Fruit fly (Drosophila melanogaster): ENCODE measurements around the gene CG31862.

Gene CG31862

dm6 chr2L:12350880-12351279, 12.2 kb downstream of the CG31862 start (continued):
- TF ChIP-seq svp (GFP tag) (peak; percentile 40), CG8119 (GFP tag; IDR thresholded peaks at IDR 0.05) (peak; percentile 50; the same call in 1 of the 3 replicates), CG11902 (GFP tag; optimal IDR thresholded peaks at IDR 0.05) (no peak), Smox (GFP tag; optimal IDR thresholded peaks at IDR 0.05) (no peak)

- TF ChIP-seq OdsH (GFP tag; optimal IDR thresholded peaks at IDR 0.05), result no peak
- no peak for TF ChIP-seq CG8632 (GFP tag; optimal IDR thresholded peaks at IDR 0.05)
- no peak for TF ChIP-seq salr (GFP tag; optimal IDR thresholded peaks at IDR 0.05)
- TF ChIP-seq fd85E (GFP tag; optimal IDR thresholded peaks at IDR 0.05), result no peak
- TF ChIP-seq CG16779 (tag; optimal IDR thresholded peaks at IDR 0.05), result no peak
Observed at dm6 chr2L:12351969-12352368, 13.3 kb downstream of the CG31862 start.

- no peak for TF ChIP-seq CG11294 (GFP tag; IDR thresholded peaks at IDR 0.05)
- 0 out of 3 replicates have a peak, but pooled peaks have one; percentile 26 for TF ChIP-seq CG6163 (GFP tag; IDR thresholded peaks at IDR 0.05)
Observed at dm6 chr2L:12353926-12354325, 15.3 kb downstream of the CG31862 start.

DNA sequence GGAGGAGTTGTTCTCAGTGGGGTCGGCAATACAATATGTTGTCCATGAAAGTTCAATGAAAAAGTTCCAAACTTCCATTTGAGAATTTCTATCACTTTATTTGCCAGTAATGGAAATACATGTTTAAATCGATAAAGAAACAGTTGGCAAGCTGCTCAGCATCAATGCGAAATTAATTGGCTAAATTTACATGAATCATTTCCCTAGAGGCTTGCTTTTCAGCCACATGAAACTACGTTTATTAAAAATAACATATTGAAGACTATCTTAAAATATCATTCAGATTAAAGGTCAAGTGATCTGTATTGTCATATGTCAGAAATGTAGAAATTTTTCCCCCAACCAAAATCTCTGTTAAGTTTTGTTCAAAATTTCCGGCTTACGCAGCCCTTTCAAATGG, 17.5 kb downstream of the CG31862 start, which contains the start of gene CG17010:
Gene CG17010, plus strand, starts transcription at position 301 of the 400 bp plus-strand sequence.
- no peak for TF ChIP-seq acj6 (GFP tag; optimal IDR thresholded peaks at IDR 0.05)

dm6 chr2L:12363206-12363605, 24.6 kb downstream of the CG31862 start:
- TF ChIP-seq pdm3 (GFP tag; optimal IDR thresholded peaks at IDR 0.05) (no peak), Eip78C (GFP tag) (peak; percentile 41)

DNA sequence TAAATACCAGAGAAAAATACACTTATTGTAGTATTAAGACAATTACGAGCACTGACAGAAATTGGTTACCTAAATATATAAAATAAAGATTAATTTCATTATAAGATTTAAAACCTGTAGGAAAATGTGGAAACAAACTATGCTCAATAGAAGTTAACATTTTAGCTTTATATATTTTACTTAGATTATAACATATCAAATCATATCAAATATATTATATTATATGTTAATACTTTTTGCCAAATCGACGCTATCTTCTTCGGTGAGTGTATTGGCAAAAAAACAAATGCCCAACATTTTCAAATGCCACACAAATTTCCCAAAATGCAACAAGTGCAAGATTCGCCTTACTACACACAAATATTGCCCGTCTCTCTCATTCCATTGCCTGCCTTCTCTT, 25.4 kb downstream of the CG31862 start:
- TF ChIP-seq esn (GFP tag; optimal IDR thresholded peaks at IDR 0.05) (no peak), CG32006 (GFP tag; optimal IDR thresholded peaks at IDR 0.05) (peak; percentile 38), OdsH (GFP tag; optimal IDR thresholded peaks at IDR 0.05) (no peak), Ets21C (GFP tag; optimal IDR thresholded peaks at IDR 0.05) (no peak), CG11762 (GFP tag; optimal IDR thresholded peaks at IDR 0.05; ENCODE audit: insufficient read depth) (no peak), Smox (GFP tag; optimal IDR thresholded peaks at IDR 0.05) (no peak), spab (GFP tag; optimal IDR thresholded peaks at IDR 0.05) (no peak), CG10669 (GFP tag; optimal IDR thresholded peaks at IDR 0.05) (no peak), CG11294 (GFP tag; IDR thresholded peaks at IDR 0.05) (peak; percentile 43; the same call in 1 of the 2 replicates), Lpt (GFP tag; optimal IDR thresholded peaks at IDR 0.05) (no peak), fd85E (GFP tag; optimal IDR thresholded peaks at IDR 0.05) (no peak), CG34406 (GFP tag; optimal IDR thresholded peaks at IDR 0.05) (no peak), Eip93F (GFP tag; optimal IDR thresholded peaks at IDR 0.05) (no peak), Hr39 (GFP tag; optimal IDR thresholded peaks at IDR 0.05) (no peak), cyc (GFP tag; optimal IDR thresholded peaks at IDR 0.05) (no peak), CG16779 (tag; optimal IDR thresholded peaks at IDR 0.05) (no peak), CG9139 (GFP tag; optimal IDR thresholded peaks at IDR 0.05) (no peak), CG8319 (GFP tag; optimal IDR thresholded peaks at IDR 0.05) (no peak), fkh (GFP tag; optimal IDR thresholded peaks at IDR 0.05) (no peak), dac (GFP tag; optimal IDR thresholded peaks at IDR 0.05) (no peak), CG6163 (GFP tag; IDR thresholded peaks at IDR 0.05) (no peak), Sox14 (GFP tag; optimal IDR thresholded peaks at IDR 0.05) (no peak), Ets96B (tag; optimal IDR thresholded peaks at IDR 0.05) (no peak), Eip78C (GFP tag) (no peak), Sox102F (GFP tag; optimal IDR thresholded peaks at IDR 0.05) (no peak), eg (GFP tag; IDR thresholded peaks at IDR 0.05) (peak; percentile 59; the same call in 2 of the 3 replicates), CG15336 (GFP tag; IDR thresholded peaks at IDR 0.05) (peak; percentile 73), CG8119 (GFP tag; IDR thresholded peaks at IDR 0.05) (peak; percentile 52; the same call in 2 of the 3 replicates), net (GFP tag; optimal IDR thresholded peaks at IDR 0.05) (no peak), CG11902 (GFP tag; optimal IDR thresholded peaks at IDR 0.05) (no peak), CG6276 (GFP tag; optimal IDR thresholded peaks at IDR 0.05) (no peak), CG3032 (tag; optimal IDR thresholded peaks at IDR 0.05) (no peak), salr (GFP tag; optimal IDR thresholded peaks at IDR 0.05) (no peak), Eip75B (GFP tag; optimal IDR thresholded peaks at IDR 0.05) (no peak), Gug (GFP tag; IDR thresholded peaks at IDR 0.05) (0 out of 2 replicates have a peak, but pooled peaks have one; percentile 9)
